Worm (Caenorhabditis elegans) whole organism, dauer: ENCODE measurements around the gene K01A2.5.
"Not testable (repeated sequence)": the region's sequence is repeated elsewhere in the genome, so short reads cannot be mapped to it uniquely, and the experiment has no call there.

Experiments used
- unc-62 ChIP-seq: sonication (generic microtip); optimal IDR thresholded peaks from 2 replicates; lab custom pipeline; 2017; ENCODE audit warnings: missing biosample characterization, missing genetic modification reagents, missing genetic modification characterization

Gene K01A2.5

DNA sequence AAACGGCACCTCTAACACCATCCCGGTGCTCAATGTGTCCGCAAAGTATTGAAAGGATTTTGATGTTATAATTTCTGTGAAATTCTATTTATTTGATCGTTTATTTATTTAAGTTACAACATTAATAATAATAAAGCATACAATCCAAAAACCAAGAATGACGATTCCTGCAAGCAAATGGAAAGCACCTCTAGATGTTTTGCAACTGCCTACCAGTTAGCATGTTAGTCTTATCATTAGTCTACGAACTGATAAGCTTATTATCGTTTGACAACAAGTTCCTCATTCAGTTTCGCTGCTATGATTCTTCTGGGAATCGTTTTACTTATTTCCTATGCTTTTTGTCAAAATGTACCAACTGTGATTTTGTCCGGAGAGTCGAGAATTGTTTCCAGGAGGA is 1.4 kb upstream of the K01A2.5 start, which contains the start of gene K01A2.6:
Gene K01A2.6, plus strand, starts transcription at position 301 of the 400 bp plus-strand sequence.
- TF ChIP-seq unc-62 (GFP tag; lab: Kevin White, UChicago): no peak

DNA sequence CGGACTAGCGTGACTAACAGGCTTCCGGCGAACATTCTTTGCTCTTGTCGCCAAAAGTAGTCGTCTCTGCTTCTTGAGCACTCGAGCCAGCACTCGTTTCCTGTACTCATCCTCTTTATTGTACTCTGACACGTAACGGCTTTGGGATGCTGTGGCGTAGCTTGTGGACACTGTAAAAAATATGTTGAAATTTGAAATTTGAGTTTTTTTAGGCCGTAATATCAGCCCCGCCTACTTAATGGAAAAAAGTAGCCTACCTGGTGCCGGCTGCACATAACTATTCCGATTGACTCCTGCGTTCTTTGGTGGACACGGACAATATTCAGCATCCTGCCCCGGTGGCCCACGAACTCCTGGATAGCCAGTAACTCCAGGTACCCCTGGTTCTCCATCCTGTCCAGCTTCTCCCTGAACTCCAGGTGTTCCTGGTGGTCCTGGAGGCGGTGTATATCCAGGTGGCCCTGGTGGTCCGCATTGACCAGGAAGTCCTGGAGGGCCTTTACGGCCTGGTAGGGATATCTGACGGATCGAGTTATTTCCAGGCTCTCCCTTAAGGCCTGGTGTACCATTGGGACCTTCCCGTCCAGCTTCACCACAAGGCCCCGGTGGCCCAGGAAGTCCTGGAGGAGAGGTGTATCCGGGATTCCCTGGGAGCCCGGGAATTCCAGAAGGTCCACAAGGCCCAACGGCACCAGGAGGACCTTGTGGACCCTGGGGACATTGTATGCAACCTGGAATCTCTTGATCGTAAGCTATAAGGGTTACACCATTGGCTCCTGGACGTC is 3.0 kb downstream of the K01A2.5 start:
- no peak for TF ChIP-seq unc-62 (GFP tag; lab: Kevin White, UChicago)

DNA sequence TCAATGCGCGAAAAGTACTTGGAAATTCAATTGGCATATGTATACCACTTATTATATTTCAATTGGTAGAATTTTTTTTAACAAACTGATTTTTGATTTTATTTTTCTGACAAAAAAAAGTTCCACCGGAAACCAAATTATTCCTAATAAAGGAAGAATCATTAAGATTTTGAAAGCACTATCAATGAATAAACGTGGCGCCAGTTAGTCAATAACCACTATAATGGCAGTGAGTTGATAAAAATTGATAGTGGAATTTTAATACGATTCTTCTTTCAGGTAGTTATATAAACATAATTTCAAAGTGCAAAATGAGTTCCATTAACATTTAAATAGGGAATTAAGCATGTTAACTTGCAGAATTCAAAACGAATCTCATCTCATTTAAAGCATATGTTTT is 4.6 kb downstream of the K01A2.5 start, which contains the start of gene col-69:
Gene col-69, minus strand, starts transcription at position 101 of the 400 bp plus-strand sequence.
- no peak for TF ChIP-seq unc-62 (GFP tag; lab: Kevin White, UChicago)

DNA sequence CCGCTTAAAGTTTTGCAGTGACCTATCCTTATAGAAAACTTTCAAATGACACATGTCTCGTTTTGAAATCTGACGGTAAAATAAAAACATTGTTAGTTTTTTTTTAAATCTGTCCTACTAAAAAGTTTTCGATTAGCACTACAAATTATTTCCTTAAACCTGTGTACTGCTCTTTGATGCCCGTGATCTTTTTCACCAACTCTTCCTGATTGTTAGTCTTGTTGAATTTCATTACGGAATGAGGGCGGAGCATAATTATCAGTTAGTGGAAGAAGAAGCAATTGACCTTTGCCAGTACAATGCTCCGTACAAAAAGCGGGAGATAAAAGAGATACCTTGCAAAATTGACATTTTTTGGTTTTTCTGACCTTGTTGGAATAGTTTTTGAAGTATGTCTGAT is 6.1 kb downstream of the K01A2.5 start, which contains the start of gene K01A2.4:
Gene K01A2.4, plus strand, starts transcription at position 301 of the 400 bp plus-strand sequence.
- TF ChIP-seq unc-62 (GFP tag; lab: Kevin White, UChicago): no peak

DNA sequence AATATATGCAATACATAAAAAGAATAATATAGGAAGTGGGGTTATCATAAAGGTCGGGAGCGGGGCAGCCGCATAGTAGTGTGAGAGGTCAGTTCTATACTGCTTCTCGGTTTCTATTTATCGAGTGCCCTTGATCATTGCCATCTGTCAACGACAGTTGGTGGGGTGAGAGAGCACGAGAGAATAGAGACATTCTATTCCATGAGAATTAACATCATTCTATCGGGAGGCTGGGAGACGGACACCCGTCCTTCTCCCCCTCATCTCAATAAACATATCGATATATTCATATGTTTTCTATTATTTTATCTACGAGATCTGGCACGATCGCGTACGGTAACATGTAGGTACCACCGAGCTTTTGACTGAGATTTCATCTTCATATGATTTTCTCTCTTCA is 11.0 kb downstream of the K01A2.5 start, which contains the start of gene mps-2:
Gene mps-2, minus strand, starts transcription at position 101 of the 400 bp plus-strand sequence.
- TF ChIP-seq unc-62 (GFP tag; lab: Kevin White, UChicago): not testable (repeated sequence)

DNA sequence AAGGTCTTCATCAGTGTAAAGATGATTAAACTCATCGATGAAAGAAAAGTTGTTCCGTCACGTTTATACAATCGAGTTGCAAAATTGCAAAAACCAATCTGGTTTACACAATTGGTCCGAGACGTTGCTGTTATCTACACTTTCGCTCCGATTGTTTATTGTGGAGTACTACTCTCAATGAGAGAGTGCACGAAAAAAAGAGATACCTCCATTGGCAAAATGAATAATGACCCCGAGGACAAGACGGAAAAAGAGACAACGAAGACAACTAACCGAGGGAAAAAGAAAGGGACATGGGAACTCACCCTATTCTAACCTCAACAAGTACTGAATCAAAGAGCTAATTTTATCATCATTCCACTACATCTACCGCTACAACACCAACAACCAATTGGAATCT is 12.5 kb downstream of the K01A2.5 start:
- TF ChIP-seq unc-62 (GFP tag; lab: Kevin White, UChicago): no peak

DNA sequence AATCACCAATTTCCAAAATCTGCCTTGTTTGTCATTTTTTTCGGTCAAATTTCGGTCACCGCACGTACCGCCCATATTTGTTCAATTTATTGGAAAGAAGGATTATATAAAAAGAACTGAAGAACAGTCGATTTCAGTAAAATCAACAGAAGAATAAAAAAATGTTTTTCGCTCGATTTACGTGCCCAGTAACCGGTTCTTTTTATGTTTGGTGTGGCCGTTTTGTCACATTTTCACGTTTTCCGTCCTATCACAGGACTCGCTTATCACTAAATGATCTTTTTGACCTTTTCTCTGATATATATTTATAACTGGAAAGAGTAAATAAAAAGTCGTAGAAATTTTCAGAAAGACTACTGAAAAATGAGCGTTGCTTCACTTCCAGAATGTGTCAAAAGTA is 18.4 kb downstream of the K01A2.5 start, which contains the start of gene far-7:
Gene far-7, plus strand, starts transcription at position 331 of the 400 bp plus-strand sequence.
- no peak for TF ChIP-seq unc-62 (GFP tag; lab: Kevin White, UChicago)

DNA sequence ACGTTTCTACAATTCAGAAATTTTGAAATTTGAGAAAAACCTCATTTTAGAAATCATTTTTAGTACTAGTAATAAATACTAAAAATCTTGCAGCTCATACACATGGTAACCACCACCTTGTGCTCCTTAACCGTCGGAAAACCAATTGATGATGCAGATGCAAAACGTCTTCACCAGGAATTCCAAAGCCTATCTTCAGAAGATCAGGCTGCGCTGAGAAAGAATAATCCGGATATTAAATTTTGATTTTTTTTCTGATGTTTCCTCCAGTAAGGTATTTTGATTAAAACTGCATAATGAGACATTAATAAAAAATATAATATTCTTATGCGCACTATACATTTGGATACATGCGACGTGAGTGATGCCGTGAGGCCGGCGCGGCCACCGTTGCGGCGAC is 19.7 kb downstream of the K01A2.5 start:
- no peak for TF ChIP-seq unc-62 (GFP tag; lab: Kevin White, UChicago)

DNA sequence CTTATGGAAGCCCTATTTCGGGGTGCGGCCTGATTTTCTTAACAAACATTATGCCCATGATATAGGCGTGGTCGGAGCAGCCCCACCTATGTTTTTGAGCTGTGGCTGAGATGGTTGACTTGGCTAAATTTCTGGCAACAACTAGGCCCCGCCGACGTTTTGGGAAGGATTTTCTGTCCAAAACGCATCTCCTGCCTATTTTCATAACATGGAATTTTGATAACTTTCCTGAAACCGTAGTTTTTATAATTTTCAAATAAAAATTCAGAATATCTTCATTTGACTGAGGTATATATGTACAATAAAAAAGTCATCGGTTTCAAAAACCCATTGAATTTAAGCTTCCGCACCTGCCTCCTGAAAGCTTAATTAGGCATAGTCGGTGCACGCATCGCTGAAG is 20.1 kb downstream of the K01A2.5 start:
- TF ChIP-seq unc-62 (GFP tag; lab: Kevin White, UChicago): no peak

DNA sequence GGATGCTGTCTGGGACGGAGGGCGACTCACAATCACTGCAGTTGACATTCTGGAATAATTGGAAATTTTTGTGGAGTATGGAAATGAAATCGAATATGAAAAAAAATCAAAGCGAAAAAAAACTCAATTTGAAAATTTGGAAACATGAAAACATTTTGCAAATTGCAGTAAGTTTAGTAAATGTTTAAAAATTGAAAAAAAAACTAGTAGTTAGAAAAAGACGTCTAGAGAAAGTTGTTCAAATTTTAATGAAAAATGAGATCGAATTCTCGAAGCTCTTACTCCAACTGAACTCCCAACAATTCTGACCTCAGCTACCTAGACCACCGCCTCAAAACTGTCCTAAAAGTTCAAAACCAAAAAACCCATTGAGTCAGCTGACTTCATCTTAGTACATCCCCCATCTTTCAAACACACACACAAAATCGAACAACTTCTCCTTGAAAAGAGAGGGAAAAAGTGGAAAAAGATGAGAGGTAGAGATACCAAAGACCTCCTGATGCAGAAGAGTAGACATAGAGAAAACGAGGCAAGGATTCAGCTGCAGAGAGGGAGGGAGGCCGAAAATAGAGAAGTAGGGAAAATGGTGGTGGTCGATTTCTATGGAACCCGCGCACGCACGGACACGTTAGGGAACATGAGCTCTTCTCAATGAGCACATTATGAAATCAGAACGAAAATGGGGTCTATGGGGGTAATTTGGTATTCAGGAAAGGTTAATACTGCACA is 22.1 kb downstream of the K01A2.5 start, which contains the start of gene K01A2.10:
Gene K01A2.10, minus strand, starts transcription at position 51 of the 729 bp plus-strand sequence.
- TF ChIP-seq unc-62 (GFP tag; lab: Kevin White, UChicago): no peak

DNA sequence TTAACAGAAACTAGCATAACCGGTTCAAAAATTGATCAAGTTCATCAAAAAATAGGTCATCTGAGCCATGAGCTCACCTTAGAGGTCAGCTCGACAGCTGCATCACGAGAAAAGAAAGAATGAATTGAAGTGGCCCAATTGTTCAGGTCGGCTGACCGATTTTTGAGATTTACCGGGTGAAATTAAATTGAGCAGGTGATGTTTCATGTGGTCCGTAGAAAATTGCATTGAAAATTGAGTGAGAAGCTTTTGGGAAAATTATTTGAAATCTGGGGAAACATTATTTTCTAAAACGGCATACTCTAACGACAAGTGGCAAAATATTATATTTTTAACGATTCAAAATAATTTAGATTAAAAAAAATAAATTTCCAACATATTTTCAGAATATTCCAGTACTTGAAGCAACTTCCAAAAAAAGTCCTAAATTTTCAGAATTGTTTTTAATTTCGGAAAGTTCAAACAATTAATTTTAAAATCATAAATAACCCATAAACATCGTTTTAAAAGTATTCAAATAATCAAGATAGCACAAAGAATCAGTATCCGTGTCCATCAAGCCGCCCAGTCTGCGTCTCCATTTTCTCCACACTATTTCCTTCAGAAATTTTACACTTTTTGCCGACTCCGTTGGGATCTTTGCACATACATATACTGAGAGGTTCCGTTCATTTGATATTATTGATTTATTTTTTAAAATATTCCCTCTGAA is 24.7 kb downstream of the K01A2.5 start, which contains the start of gene sgcb-1:
Gene sgcb-1, plus strand, starts transcription at position 662 of the 712 bp plus-strand sequence.
- TF ChIP-seq unc-62 (GFP tag; lab: Kevin White, UChicago): no peak

DNA sequence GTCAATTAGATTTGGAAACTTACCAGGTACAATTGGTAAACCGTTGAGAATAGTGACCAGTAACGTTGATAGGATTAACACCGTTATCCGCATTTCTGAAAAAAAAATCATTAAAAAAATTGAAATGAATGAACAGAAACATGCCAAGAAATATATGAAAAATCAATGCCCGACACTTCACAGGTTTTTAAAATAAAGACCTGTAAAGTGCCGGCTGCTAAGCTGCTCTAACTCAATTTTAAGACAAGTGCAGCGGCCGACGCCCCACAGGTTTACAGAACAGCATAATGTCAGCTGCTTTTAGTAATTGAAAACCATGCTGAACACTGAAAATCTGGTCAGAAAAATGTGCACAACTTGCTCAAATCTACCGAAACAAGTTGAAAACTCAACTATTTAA is 31.3 kb downstream of the K01A2.5 start, which contains the start of gene cbn-1:
Gene cbn-1, minus strand, starts transcription at position 101 of the 400 bp plus-strand sequence.
- TF ChIP-seq unc-62 (GFP tag; lab: Kevin White, UChicago): no peak

DNA sequence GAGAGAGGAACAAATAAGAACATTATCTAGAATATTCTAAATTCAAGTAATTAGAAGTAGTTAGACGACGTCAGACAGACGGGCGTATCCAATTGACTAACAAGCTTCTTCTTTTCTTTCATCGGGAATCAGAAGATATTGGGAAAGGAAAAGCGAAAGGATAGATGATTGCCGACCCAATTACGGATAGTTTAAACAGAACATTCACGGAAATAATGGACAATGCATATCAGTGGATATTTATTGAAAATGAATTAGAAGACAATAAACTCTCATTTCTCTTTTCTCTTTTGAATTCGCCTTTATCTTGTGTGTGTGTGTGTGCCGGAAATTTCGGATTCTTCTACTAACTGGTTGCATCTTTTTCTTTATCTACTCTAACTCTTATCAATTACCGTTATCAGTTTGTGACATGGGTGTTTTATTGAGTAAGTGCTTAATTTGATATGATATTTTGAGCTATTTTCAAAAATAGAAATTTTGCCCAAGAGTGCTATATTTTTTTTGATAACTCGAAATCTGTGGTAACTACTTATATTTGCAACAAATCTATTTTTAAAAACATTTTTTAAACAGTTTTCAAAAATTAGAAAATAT is 32.9 kb downstream of the K01A2.5 start:
- no peak for TF ChIP-seq unc-62 (GFP tag; lab: Kevin White, UChicago)

DNA sequence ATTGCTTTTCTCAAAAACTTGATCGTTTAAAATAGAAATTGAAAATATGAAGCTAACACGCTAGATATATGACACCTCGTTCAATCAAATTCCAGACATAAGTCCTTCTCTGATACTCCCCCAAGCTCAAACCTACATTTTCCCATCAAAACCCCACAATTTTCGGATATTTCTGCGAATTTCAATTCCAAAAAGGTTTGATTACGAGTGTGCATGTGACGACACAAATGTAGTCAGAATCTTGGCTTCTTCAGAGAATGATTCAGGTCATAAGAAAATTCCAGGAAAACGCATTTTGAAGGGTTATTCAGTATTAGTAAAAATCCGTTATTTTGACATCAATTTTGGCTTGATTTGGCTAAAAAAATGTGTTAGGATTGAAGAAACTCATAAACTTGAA is 33.8 kb downstream of the K01A2.5 start:
- no peak for TF ChIP-seq unc-62 (GFP tag; lab: Kevin White, UChicago)
